Fruit fly (Drosophila melanogaster): ENCODE measurements around the gene Mcm5.

- no peak for TF ChIP-seq EcR (GFP tag; optimal IDR thresholded peaks at IDR 0.05)
- TF ChIP-seq psq (optimal IDR thresholded peaks at IDR 0.05), result no peak
- TF ChIP-seq pan (optimal IDR thresholded peaks at IDR 0.05), result no peak
- TF ChIP-seq CG8478 (optimal IDR thresholded peaks at IDR 0.05), result no peak
- no peak for TF ChIP-seq usp (GFP tag; optimal IDR thresholded peaks at IDR 0.05)
These were observed 26.7 kb downstream of the Mcm5 start, which contains the start of the genes CG14693 and TTLL15 for dm6 chr3R:10815032-10815431.
